Worm (Caenorhabditis elegans) whole organism, late embryonic: ENCODE measurements around the gene F10E7.9.

ENCODE experiments used
- C08G9.2 ChIP-seq: sonication (generic microtip); optimal IDR thresholded peaks from 2 replicates; lab custom pipeline; 2016; ENCODE audit warnings: mild to moderate bottlenecking, missing genetic modification characterization, moderate library complexity, missing compliant biosample characterization
- K02D7.2 ChIP-seq: sonication (generic microtip); optimal IDR thresholded peaks from 2 replicates; lab custom pipeline; 2017; ENCODE audit warnings: mild to moderate bottlenecking, missing genetic modification characterization, missing compliant biosample characterization
- Y22D7AL.16 ChIP-seq: sonication (generic microtip); optimal IDR thresholded peaks from 2 replicates; lab custom pipeline; 2016; ENCODE audit warnings: missing genetic modification characterization, missing compliant biosample characterization
- ahr-1 ChIP-seq: sonication (generic microtip); optimal IDR thresholded peaks from 2 replicates; lab custom pipeline; 2016; ENCODE audit warnings: missing genetic modification characterization, missing compliant biosample characterization
- ama-1 ChIP-seq: fragments of 150-350 bp; optimal IDR thresholded peaks from 2 replicates; lab custom pipeline; 2014
- ceh-14 ChIP-seq: sonication (generic microtip); optimal IDR thresholded peaks from 2 replicates; lab custom pipeline; 2016; ENCODE audit warnings: missing genotype, missing genetic modification characterization, missing compliant biosample characterization
- ceh-2 ChIP-seq: sonication (generic microtip); optimal IDR thresholded peaks from 2 replicates; lab custom pipeline; 2016; ENCODE audit warnings: missing genotype, missing genetic modification characterization, missing compliant biosample characterization
- ceh-22 ChIP-seq: sonication (generic microtip); optimal IDR thresholded peaks from 2 replicates; lab custom pipeline; 2017; ENCODE audit warnings: missing biosample characterization, missing genetic modification characterization
- ceh-24 ChIP-seq: sonication (generic microtip); optimal IDR thresholded peaks from 2 replicates; lab custom pipeline; 2016; ENCODE audit warnings: mild to moderate bottlenecking, missing genetic modification characterization, missing compliant biosample characterization
- ceh-30 ChIP-seq: fragments of 150-350 bp; optimal IDR thresholded peaks from 2 replicates; lab custom pipeline; 2014; ENCODE audit warnings: missing biosample characterization, missing genetic modification characterization
- ceh-34 ChIP-seq: sonication (generic microtip); optimal IDR thresholded peaks from 2 replicates; lab custom pipeline; 2016; ENCODE audit warnings: mild to moderate bottlenecking, missing genetic modification characterization, missing compliant biosample characterization
- ceh-45 ChIP-seq: fragments of 200-800 bp; sonication (Bioruptor generic); IDR thresholded peaks from 2 replicates; pipeline ENCODE4 v1.3.6; 2022; ENCODE audit warnings: missing genetic modification reagents, missing genetic modification characterization, missing compliant biosample characterization
- ceh-6 ChIP-seq: fragments of 200-800 bp; sonication (Bioruptor generic); optimal IDR thresholded peaks from 2 replicates; lab custom pipeline; 2018; ENCODE audit warnings: mild to moderate bottlenecking, missing genetic modification characterization, missing compliant biosample characterization
- ceh-9 ChIP-seq: sonication (generic microtip); optimal IDR thresholded peaks from 2 replicates; lab custom pipeline; 2016; ENCODE audit warnings: mild to moderate bottlenecking, missing genetic modification characterization, inconsistent platforms, missing compliant biosample characterization
- elt-2 ChIP-seq: sonication (generic microtip); optimal IDR thresholded peaks from 2 replicates; lab custom pipeline; 2016; ENCODE audit warnings: missing genetic modification reagents, missing genetic modification characterization, missing compliant biosample characterization
- elt-4 ChIP-seq: sonication (generic microtip); optimal IDR thresholded peaks from 2 replicates; lab custom pipeline; 2016; ENCODE audit warnings: missing genetic modification characterization, missing compliant biosample characterization
- fax-1 ChIP-seq: sonication (generic microtip); optimal IDR thresholded peaks from 2 replicates; lab custom pipeline; 2016; ENCODE audit warnings: missing genotype, missing genetic modification characterization, missing compliant biosample characterization
- fkh-10 ChIP-seq: fragments of 150-350 bp; optimal IDR thresholded peaks from 2 replicates; lab custom pipeline; 2014; ENCODE audit warnings: missing biosample characterization, missing genetic modification reagents, missing genetic modification characterization
- hlh-15 ChIP-seq: sonication (generic microtip); optimal IDR thresholded peaks from 2 replicates; lab custom pipeline; 2016; ENCODE audit warnings: missing genetic modification characterization, missing compliant biosample characterization
- hlh-8 ChIP-seq: sonication (generic microtip); optimal IDR thresholded peaks from 2 replicates; lab custom pipeline; 2016; ENCODE audit warnings: missing genotype, missing genetic modification characterization, missing compliant biosample characterization
- nfya-1 ChIP-seq: sonication (generic microtip); optimal IDR thresholded peaks from 2 replicates; lab custom pipeline; 2017; ENCODE audit warnings: missing genetic modification characterization, mild to moderate bottlenecking, missing compliant biosample characterization, antibody characterized with exemption, moderate library complexity
- odd-2 ChIP-seq: sonication (generic microtip); optimal IDR thresholded peaks from 2 replicates; lab custom pipeline; 2017; ENCODE audit warnings: antibody characterized with exemption, mild to moderate bottlenecking, missing genetic modification characterization, missing compliant biosample characterization
- pag-3 ChIP-seq: sonication (generic microtip); optimal IDR thresholded peaks from 2 replicates; lab custom pipeline; 2016; ENCODE audit warnings: missing compliant biosample characterization, missing genetic modification characterization, borderline replicate concordance
- pat-9 ChIP-seq: fragments of 200-800 bp; sonication (Bioruptor generic); optimal IDR thresholded peaks from 2 replicates; lab custom pipeline; 2018; ENCODE audit warnings: mild to moderate bottlenecking, missing genetic modification characterization, moderate library complexity, missing compliant biosample characterization
- pax-1 ChIP-seq: fragments of 150-350 bp; optimal IDR thresholded peaks from 2 replicates; lab custom pipeline; 2014; ENCODE audit warnings: missing biosample characterization, missing genetic modification characterization
- pha-2 ChIP-seq: sonication (generic microtip); optimal IDR thresholded peaks from 2 replicates; lab custom pipeline; 2017; ENCODE audit warnings: mild to moderate bottlenecking, missing genetic modification characterization, missing compliant biosample characterization
- pqm-1 ChIP-seq: sonication (generic microtip); optimal IDR thresholded peaks from 2 replicates; lab custom pipeline; 2016; ENCODE audit warnings: missing genetic modification characterization, missing compliant biosample characterization
- pros-1 ChIP-seq: fragments of 150-350 bp; optimal IDR thresholded peaks from 2 replicates; lab custom pipeline; 2014; ENCODE audit warnings: missing biosample characterization, missing genetic modification reagents, missing genetic modification characterization
- ref-2 ChIP-seq: sonication (generic microtip); optimal IDR thresholded peaks from 2 replicates; lab custom pipeline; 2016; ENCODE audit warnings: missing genetic modification characterization, missing compliant biosample characterization
- rnt-1 ChIP-seq: sonication (generic microtip); optimal IDR thresholded peaks from 2 replicates; lab custom pipeline; 2016; ENCODE audit warnings: missing genetic modification characterization, missing compliant biosample characterization
- sdc-2 ChIP-seq: sonication (generic microtip); optimal IDR thresholded peaks from 2 replicates; lab custom pipeline; 2016; ENCODE audit warnings: missing genotype, missing genetic modification characterization, missing compliant biosample characterization
- sox-2 ChIP-seq: fragments of 200-800 bp; sonication (Bioruptor generic); IDR thresholded peaks from 2 replicates; pipeline ENCODE4 v1.3.6; 2022; ENCODE audit warnings: missing genetic modification reagents, missing genetic modification characterization, missing compliant biosample characterization
- tbx-2 ChIP-seq: sonication (generic microtip); optimal IDR thresholded peaks from 2 replicates; lab custom pipeline; 2016; ENCODE audit warnings: missing genetic modification characterization, missing compliant biosample characterization
- tbx-7 ChIP-seq: sonication (generic microtip); optimal IDR thresholded peaks from 2 replicates; lab custom pipeline; 2016; ENCODE audit warnings: missing genotype, missing genetic modification characterization, missing compliant biosample characterization
- unc-3 ChIP-seq, 2 experiments: fragments of 200-800 bp in 1 of 2; sonication (Bioruptor generic) in 1 of 2; sonication (generic microtip) in 1 of 2; conservative IDR thresholded peaks in 1 of 2; optimal IDR thresholded peaks in 1 of 2; 2 replicates each; pipeline versions ENCODE4 v1.3.6 to Lab custom; 2016 to 2022; ENCODE audit warnings: missing compliant biosample characterization in 2 of 2, missing genetic modification characterization in 2 of 2, missing genetic modification reagents in 1 of 2
- unc-42 ChIP-seq: sonication (generic microtip); optimal IDR thresholded peaks from 2 replicates; lab custom pipeline; 2016; ENCODE audit warnings: missing genotype, missing genetic modification characterization, missing compliant biosample characterization
- unc-55 ChIP-seq: sonication (generic microtip); optimal IDR thresholded peaks from 2 replicates; lab custom pipeline; 2017; ENCODE audit warnings: missing biosample characterization, missing genetic modification reagents, missing genetic modification characterization
- zip-5 ChIP-seq: sonication (generic microtip); optimal IDR thresholded peaks from 2 replicates; lab custom pipeline; 2016; ENCODE audit warnings: missing genetic modification characterization, missing compliant biosample characterization
- ztf-16 ChIP-seq: sonication (generic microtip); optimal IDR thresholded peaks from 2 replicates; lab custom pipeline; 2017; ENCODE audit warnings: missing genetic modification characterization, missing compliant biosample characterization

F10E7.9 gene

ce11 chrII:7103111-7103510 is 6.7 kb downstream of the F10E7.9 start:
- TF ChIP-seq K02D7.2 (tag; lab: Kevin White, UChicago) (no peak), tbx-2 (tag; lab: Kevin White, UChicago) (no peak), ceh-14 (tag; lab: Kevin White, UChicago) (no peak), ceh-45 (no peak), sox-2 (no peak), rnt-1 (tag; lab: Kevin White, UChicago) (no peak), ceh-6 (GFP tag; lab: Kevin White, UChicago) (no peak), pha-2 (tag; lab: Kevin White, UChicago) (no peak), elt-4 (tag; lab: Kevin White, UChicago) (no peak), pax-1 (tag; lab: Kevin White, UChicago) (no peak), elt-2 (tag; lab: Kevin White, UChicago) (no peak), hlh-8 (tag; lab: Kevin White, UChicago) (no peak), fkh-10 (GFP tag; lab: Kevin White, UChicago) (no peak), hlh-15 (tag; lab: Kevin White, UChicago) (no peak), ceh-30 (tag; lab: Kevin White, UChicago) (no peak), pros-1 (tag; lab: Kevin White, UChicago) (no peak)

- TF ChIP-seq zip-5 (tag; lab: Kevin White, UChicago), result no peak
- no peak for TF ChIP-seq ceh-22 (tag; lab: Kevin White, UChicago)
- TF ChIP-seq ama-1, result no peak
- no peak for TF ChIP-seq ahr-1 (tag; lab: Kevin White, UChicago)
- no peak for TF ChIP-seq nfya-1
- TF ChIP-seq, all 69 proteins: peak for 0
These were observed 7.6 kb downstream of the F10E7.9 start for ce11 chrII:7102288-7102687.

ce11 chrII:7100838-7101237 is 9.0 kb downstream of the F10E7.9 start, which contains the start of gene mmaa-1:
Gene mmaa-1 (minus strand): TSS chrII:7101165.
- TF ChIP-seq ceh-2 (tag; lab: Kevin White, UChicago) (no peak), ref-2 (tag; lab: Kevin White, UChicago) (no peak), pqm-1 (tag; lab: Kevin White, UChicago) (no peak), fax-1 (tag; lab: Kevin White, UChicago) (no peak), elt-4 (tag; lab: Kevin White, UChicago) (no peak), fkh-10 (GFP tag; lab: Kevin White, UChicago) (no peak), ztf-16 (no peak), ceh-34 (tag; lab: Kevin White, UChicago) (no peak), ceh-9 (no peak)

ce11 chrII:7099231-7099630 is 10.6 kb downstream of the F10E7.9 start:
- TF ChIP-seq tbx-2 (tag; lab: Kevin White, UChicago), result no peak
- no peak for TF ChIP-seq sdc-2 (tag; lab: Kevin White, UChicago)
- no peak for TF ChIP-seq odd-2 (tag; lab: Kevin White, UChicago)
- no peak for TF ChIP-seq unc-3 (GFP tag; conservative IDR thresholded peaks at IDR 0.05; lab: Robert Waterston, UW)
- no peak for TF ChIP-seq unc-3 (tag; optimal IDR thresholded peaks at IDR 0.05; lab: Kevin White, UChicago)
- no peak for TF ChIP-seq unc-55 (GFP tag; lab: Kevin White, UChicago)
- TF ChIP-seq pax-1 (tag; lab: Kevin White, UChicago), result no peak
- TF ChIP-seq pag-3 (tag; lab: Kevin White, UChicago), result no peak
- TF ChIP-seq, all 69 proteins: peak for 0

ce11 chrII:7098578-7098977 is 11.3 kb downstream of the F10E7.9 start, which contains the start of gene mct-5:
Gene mct-5 (minus strand): TSS chrII:7098593.
- TF ChIP-seq ceh-9 (no peak), unc-42 (tag; lab: Kevin White, UChicago) (no peak), pqm-1 (tag; lab: Kevin White, UChicago) (no peak), sox-2 (no peak), pat-9 (tag; lab: Kevin White, UChicago) (no peak), tbx-7 (tag; lab: Kevin White, UChicago) (no peak), zip-5 (tag; lab: Kevin White, UChicago) (no peak), fax-1 (tag; lab: Kevin White, UChicago) (no peak), hlh-8 (tag; lab: Kevin White, UChicago) (no peak), elt-4 (tag; lab: Kevin White, UChicago) (no peak), K02D7.2 (tag; lab: Kevin White, UChicago) (no peak), ceh-24 (tag; lab: Kevin White, UChicago) (no peak), rnt-1 (tag; lab: Kevin White, UChicago) (no peak), Y22D7AL.16 (tag; lab: Kevin White, UChicago) (no peak), C08G9.2 (tag; lab: Kevin White, UChicago) (no peak)
- TF ChIP-seq, all 69 proteins: peak for 0
